Fruit fly (Drosophila melanogaster) whole organism, embryonic: ENCODE results near the gene CG3149.

Source experiments
- ATbp ChIP-seq: fragments of 200-800 bp; sonication (Bioruptor generic); optimal IDR thresholded peaks from 2 replicates; lab custom pipeline; 2017; ENCODE audit warnings: missing biosample characterization, mild to moderate bottlenecking, missing genetic modification characterization, missing genetic modification reagents
- Adf1 ChIP-seq: fragments of 200-800 bp; sonication (Bioruptor generic); IDR thresholded peaks from 2 replicates; pipeline ENCODE4 v1.3.6; 2022; ENCODE audit warnings: missing biosample characterization, missing genetic modification characterization
- Blimp-1 ChIP-seq: fragments of 200-800 bp; sonication (Bioruptor generic); optimal IDR thresholded peaks from 3 replicates; lab custom pipeline; 2018; ENCODE audit warnings: missing biosample characterization, missing genetic modification characterization, mild to moderate bottlenecking, moderate library complexity, missing genetic modification reagents
- CG1024 ChIP-seq: fragments of 200-800 bp; sonication (Bioruptor generic); IDR thresholded peaks from 2 replicates; pipeline ENCODE4 v1.3.6; 2022; ENCODE audit warnings: missing biosample characterization, missing genetic modification characterization
- CG10979 ChIP-seq: fragments of 200-800 bp; sonication (Bioruptor generic); optimal IDR thresholded peaks from 2 replicates; lab custom pipeline; 2018; ENCODE audit warnings: missing biosample characterization, mild to moderate bottlenecking, missing genetic modification characterization, moderate library complexity
- CG12299 ChIP-seq: fragments of 200-800 bp; sonication (Bioruptor generic); optimal IDR thresholded peaks from 2 replicates; lab custom pipeline; 2018; ENCODE audit warnings: missing biosample characterization, mild to moderate bottlenecking, missing genetic modification characterization
- CG16863 ChIP-seq: fragments of 200-800 bp; sonication (Bioruptor generic); optimal IDR thresholded peaks from 3 replicates; lab custom pipeline; 2016; ENCODE audit warnings: missing biosample characterization, missing genetic modification characterization
- CG17186 ChIP-seq: fragments of 200-800 bp; sonication (Bioruptor generic); optimal IDR thresholded peaks from 3 replicates; lab custom pipeline; 2017; ENCODE audit warnings: missing biosample characterization, missing genetic modification reagents, missing genetic modification characterization
- CG17328 ChIP-seq: fragments of 200-800 bp; sonication (Bioruptor generic); IDR thresholded peaks from 2 replicates; pipeline ENCODE4 v1.3.6; 2022; ENCODE audit warnings: missing biosample characterization, missing genetic modification characterization
- CG18011 ChIP-seq: fragments of 200-800 bp; sonication (Bioruptor generic); optimal IDR thresholded peaks from 2 replicates; lab custom pipeline; 2017; ENCODE audit warnings: missing biosample characterization, missing genetic modification characterization, mild to moderate bottlenecking, moderate library complexity, missing genotype
- CG32532 ChIP-seq: fragments of 200-800 bp; sonication (Bioruptor generic); IDR thresholded peaks from 2 replicates; pipeline ENCODE4 v1.3.6; 2022; ENCODE audit warnings: missing biosample characterization, missing genetic modification characterization
- CG33557 ChIP-seq: fragments of 200-800 bp; sonication (Bioruptor generic); optimal IDR thresholded peaks from 2 replicates; lab custom pipeline; 2019; ENCODE audit warnings: missing biosample characterization, mild to moderate bottlenecking, missing genetic modification characterization, moderate library complexity
- CG34376 ChIP-seq: fragments of 200-800 bp; sonication (Bioruptor generic); optimal IDR thresholded peaks from 2 replicates; lab custom pipeline; 2018; ENCODE audit warnings: missing biosample characterization, mild to moderate bottlenecking, missing genetic modification characterization
- CG3847 ChIP-seq: fragments of 200-800 bp; sonication (Bioruptor generic); IDR thresholded peaks from 2 replicates; pipeline ENCODE4 v1.3.6; 2022; ENCODE audit warnings: missing biosample characterization, missing genetic modification characterization
- CG43689 ChIP-seq: fragments of 200-800 bp; sonication (Bioruptor generic); IDR thresholded peaks from 2 replicates; pipeline ENCODE4 v1.3.6; 2022; ENCODE audit warnings: missing biosample characterization, missing genetic modification characterization
- CG4854 ChIP-seq: fragments of 200-800 bp; sonication (Bioruptor generic); optimal IDR thresholded peaks from 2 replicates; lab custom pipeline; 2016; ENCODE audit warnings: missing biosample characterization, missing genetic modification characterization, inconsistent platforms
- CG6689 ChIP-seq: fragments of 200-800 bp; sonication (Bioruptor generic); IDR thresholded peaks from 2 replicates; pipeline ENCODE4 v1.3.6; 2022; ENCODE audit warnings: missing biosample characterization, missing genetic modification characterization
- CG9932 ChIP-seq: fragments of 200-800 bp; sonication (Bioruptor generic); IDR thresholded peaks from 2 replicates; pipeline ENCODE4 v1.3.6; 2022; ENCODE audit warnings: missing biosample characterization, missing genetic modification characterization
- Chrac-16 ChIP-seq: fragments of 200-800 bp; sonication (Bioruptor generic); optimal IDR thresholded peaks from 3 replicates; lab custom pipeline; 2016; ENCODE audit warnings: missing biosample characterization, missing genetic modification characterization
- E2f1 ChIP-seq: fragments of 200-800 bp; sonication (Bioruptor generic); IDR thresholded peaks from 2 replicates; pipeline ENCODE4 v1.3.6; 2022; ENCODE audit warnings: missing biosample characterization, missing genetic modification characterization
- HLH3B ChIP-seq: fragments of 200-800 bp; sonication (Bioruptor generic); IDR thresholded peaks from 2 replicates; pipeline ENCODE4 v1.3.6; 2022; ENCODE audit warnings: missing biosample characterization, missing genetic modification characterization
- HLH54F ChIP-seq: fragments of 200-800 bp; sonication (Bioruptor generic); optimal IDR thresholded peaks from 3 replicates; lab custom pipeline; 2016; ENCODE audit warnings: missing biosample characterization, missing genetic modification characterization
- Hand ChIP-seq: fragments of 200-800 bp; sonication (Bioruptor generic); optimal IDR thresholded peaks from 2 replicates; lab custom pipeline; 2017; ENCODE audit warnings: mild to moderate bottlenecking, missing biosample characterization, missing genetic modification reagents, missing genetic modification characterization
- Lhr ChIP-seq: fragments of 200-800 bp; sonication (Bioruptor generic); optimal IDR thresholded peaks from 3 replicates; lab custom pipeline; 2017; ENCODE audit warnings: mild to moderate bottlenecking, missing biosample characterization, missing genetic modification reagents, missing genetic modification characterization
- Mrtf ChIP-seq: fragments of 200-800 bp; sonication (Bioruptor generic); IDR thresholded peaks from 3 replicates; pipeline ENCODE4 v1.3.6; 2022; ENCODE audit warnings: missing biosample characterization, missing genetic modification characterization
- Nf-YA ChIP-seq: fragments of 200-800 bp; sonication (Bioruptor generic); IDR thresholded peaks from 2 replicates; pipeline ENCODE4 v1.3.6; 2022; ENCODE audit warnings: missing biosample characterization, missing genetic modification characterization
- Rx ChIP-seq: fragments of 200-800 bp; sonication (Bioruptor generic); IDR thresholded peaks from 2 replicates; pipeline ENCODE4 v1.3.6; 2022; ENCODE audit warnings: missing biosample characterization, missing genetic modification characterization
- Sox100B ChIP-seq: fragments of 200-800 bp; sonication (Bioruptor generic); optimal IDR thresholded peaks from 3 replicates; lab custom pipeline; 2018; ENCODE audit warnings: missing biosample characterization, mild to moderate bottlenecking, missing genetic modification characterization
- Sry-δ ChIP-seq: fragments of 200-800 bp; sonication (Bioruptor generic); optimal IDR thresholded peaks from 2 replicates; lab custom pipeline; 2016; ENCODE audit warnings: missing biosample characterization, missing genetic modification characterization
- al ChIP-seq: fragments of 200-800 bp; sonication (Bioruptor generic); IDR thresholded peaks from 2 replicates; pipeline ENCODE4 v1.3.6; 2022; ENCODE audit warnings: missing biosample characterization, missing genetic modification characterization
- amos ChIP-seq: fragments of 200-800 bp; sonication (Bioruptor generic); IDR thresholded peaks from 2 replicates; pipeline ENCODE4 v1.3.6; 2022; ENCODE audit warnings: missing biosample characterization, missing genetic modification characterization; ENCODE audit not compliant: partially characterized antibody
- bab2 ChIP-seq: fragments of 200-800 bp; sonication (Bioruptor generic); optimal IDR thresholded peaks from 2 replicates; lab custom pipeline; 2016; ENCODE audit warnings: missing biosample characterization, missing genetic modification characterization
- bcd ChIP-seq: fragments of 200-800 bp; sonication (Bioruptor generic); optimal IDR thresholded peaks from 2 replicates; lab custom pipeline; 2017; ENCODE audit warnings: missing biosample characterization, mild to moderate bottlenecking, missing genetic modification characterization
- br ChIP-seq: fragments of >200 bp; optimal IDR thresholded peaks from 2 replicates; lab custom pipeline; 2017
- crc ChIP-seq: fragments of 200-800 bp; sonication (Bioruptor generic); optimal IDR thresholded peaks from 2 replicates; lab custom pipeline; 2016; ENCODE audit warnings: missing biosample characterization, missing genetic modification characterization
- dmrt99B ChIP-seq: fragments of 200-800 bp; sonication (Bioruptor generic); optimal IDR thresholded peaks from 2 replicates; lab custom pipeline; 2018; ENCODE audit warnings: missing biosample characterization, mild to moderate bottlenecking, missing genetic modification characterization, moderate library complexity
- en ChIP-seq: fragments of 200-800 bp; sonication (Bioruptor generic); optimal IDR thresholded peaks from 2 replicates; lab custom pipeline; 2016; ENCODE audit warnings: missing biosample characterization, missing genetic modification characterization
- eve ChIP-seq, 2 experiments: fragments of >200 bp; optimal IDR thresholded peaks; 2 replicates each; lab custom pipeline; 2017; ENCODE audit warnings: missing biosample characterization in 2 of 2, missing genetic modification characterization in 2 of 2
- gce ChIP-seq: fragments of 200-800 bp; sonication (Bioruptor generic); IDR thresholded peaks from 3 replicates; pipeline ENCODE4 v1.3.6; 2022; ENCODE audit warnings: missing biosample characterization, missing genetic modification characterization
- gfzf ChIP-seq: fragments of 200-800 bp; sonication (Bioruptor generic); optimal IDR thresholded peaks from 2 replicates; lab custom pipeline; 2016; ENCODE audit warnings: missing biosample characterization, mild to moderate bottlenecking, missing genetic modification characterization, moderate library complexity
- gro ChIP-seq: fragments of 200-800 bp; sonication (Bioruptor generic); optimal IDR thresholded peaks from 2 replicates; lab custom pipeline; 2016; ENCODE audit warnings: missing biosample characterization, missing genetic modification characterization
- jing ChIP-seq: fragments of 200-800 bp; sonication (Bioruptor generic); optimal IDR thresholded peaks from 2 replicates; lab custom pipeline; 2018; ENCODE audit warnings: missing biosample characterization, mild to moderate bottlenecking, missing genetic modification characterization
- mirr ChIP-seq: fragments of 200-800 bp; sonication (Bioruptor generic); optimal IDR thresholded peaks from 3 replicates; lab custom pipeline; 2018; ENCODE audit warnings: missing biosample characterization, mild to moderate bottlenecking, missing genetic modification characterization
- nerfin-2 ChIP-seq: fragments of 200-800 bp; sonication (Bioruptor generic); IDR thresholded peaks from 2 replicates; pipeline ENCODE4 v1.3.6; 2022; ENCODE audit warnings: missing biosample characterization, missing genetic modification characterization; ENCODE audit not compliant: partially characterized antibody
- org-1 ChIP-seq: fragments of 200-800 bp; sonication (Bioruptor generic); optimal IDR thresholded peaks from 2 replicates; lab custom pipeline; 2017; ENCODE audit warnings: missing biosample characterization, missing genetic modification characterization
- slbo ChIP-seq: fragments of 200-800 bp; sonication (Bioruptor generic); IDR thresholded peaks from 2 replicates; pipeline ENCODE4 v1.3.6; 2022; ENCODE audit warnings: missing biosample characterization, missing genetic modification characterization
- sob ChIP-seq: fragments of 200-800 bp; sonication (Bioruptor generic); IDR thresholded peaks from 2 replicates; pipeline ENCODE4 v1.3.6; 2022; ENCODE audit warnings: missing biosample characterization, missing genetic modification characterization
- sug ChIP-seq: fragments of 200-800 bp; optimal IDR thresholded peaks from 2 replicates; lab custom pipeline; 2019; ENCODE audit warnings: missing biosample characterization, mild to moderate bottlenecking, missing genetic modification characterization, moderate library complexity
- trem ChIP-seq: fragments of 200-800 bp; optimal IDR thresholded peaks from 3 replicates; lab custom pipeline; 2019; ENCODE audit warnings: missing biosample characterization, mild to moderate bottlenecking, missing genetic modification characterization, moderate library complexity
- ttk ChIP-seq: fragments of 200-800 bp; sonication (Bioruptor generic); IDR thresholded peaks from 2 replicates; pipeline ENCODE4 v2.1.2; 2022; ENCODE audit warnings: missing biosample characterization, missing genetic modification characterization
- z ChIP-seq: fragments of 200-800 bp; sonication (Bioruptor generic); IDR thresholded peaks from 3 replicates; pipeline ENCODE4 v1.3.6; 2022; ENCODE audit warnings: missing biosample characterization, missing genetic modification characterization
- zen2 ChIP-seq: fragments of 200-800 bp; sonication (Bioruptor generic); IDR thresholded peaks from 3 replicates; pipeline ENCODE4 v1.3.6; 2022; ENCODE audit warnings: missing biosample characterization, missing genetic modification characterization; ENCODE audit not compliant: partially characterized antibody

Gene CG3149

DNA sequence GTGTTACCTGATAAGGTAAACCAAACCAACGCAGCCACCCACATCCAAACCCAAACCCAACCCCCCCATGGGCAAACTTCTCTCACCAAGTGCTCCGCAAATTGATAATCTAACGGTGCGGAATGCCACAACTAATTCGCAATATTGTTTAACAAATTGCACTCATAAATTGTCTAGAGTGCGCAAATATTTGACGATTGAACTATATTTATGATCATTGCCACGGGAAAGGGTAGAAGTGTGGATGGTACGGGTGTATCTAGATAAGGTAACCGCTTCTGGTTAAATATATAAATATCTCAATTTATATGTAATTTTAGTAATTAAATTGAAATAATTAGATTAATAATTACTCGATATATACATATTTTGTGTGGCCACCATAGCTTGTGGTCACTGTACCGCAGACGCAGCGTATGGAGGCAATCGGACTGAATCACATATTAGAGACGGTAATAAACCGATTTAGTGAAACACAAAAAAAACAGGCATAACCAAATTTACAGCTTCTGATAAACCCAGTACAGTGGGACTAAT lies 23.5 kb upstream of the CG3149 start (continued):
- TF ChIP-seq CG16863 (GFP tag; lab: Kevin White, UChicago): no peak
- TF ChIP-seq CG33557 (GFP tag; lab: Kevin White, UChicago): no peak
- no peak for TF ChIP-seq CG4854 (GFP tag; lab: Kevin White, UChicago)
- peak; percentile 37 for TF ChIP-seq Chrac-16 (GFP tag; lab: Kevin White, UChicago)
- TF ChIP-seq trem (tag; lab: Kevin White, UChicago): no peak
- TF ChIP-seq CG43689 (GFP tag; lab: Robert Waterston, UW): no peak
- TF ChIP-seq Blimp-1 (GFP tag; lab: Kevin White, UChicago): peak; percentile 7
- TF ChIP-seq CG9932 (GFP tag; lab: Robert Waterston, UW): peak; percentile 80
- TF ChIP-seq CG3847 (GFP tag; lab: Robert Waterston, UW): peak; percentile 77
- TF ChIP-seq Hand (GFP tag; lab: Kevin White, UChicago): peak; percentile 71
- no peak for TF ChIP-seq ATbp (GFP tag; lab: Kevin White, UChicago)
- TF ChIP-seq Rx (GFP tag; lab: Robert Waterston, UW): peak; percentile 21; the same call in 1 of the 2 replicates
- no peak for TF ChIP-seq z (GFP tag; lab: Robert Waterston, UW)
- TF ChIP-seq CG6689 (GFP tag; lab: Robert Waterston, UW): peak; percentile 65
- TF ChIP-seq bcd: peak; percentile 60
- no peak for TF ChIP-seq crc (GFP tag; lab: Kevin White, UChicago)
- TF ChIP-seq slbo (GFP tag; lab: Robert Waterston, UW): peak; percentile 88
- no peak for TF ChIP-seq CG1024 (GFP tag; lab: Robert Waterston, UW)
- no peak for TF ChIP-seq en (GFP tag; lab: Kevin White, UChicago)
- TF ChIP-seq gfzf (GFP tag; lab: Kevin White, UChicago): no peak
- peak; percentile 41; the same call in 1 of the 2 replicates for TF ChIP-seq E2f1 (GFP tag; lab: Robert Waterston, UW)
- peak; percentile 56 for TF ChIP-seq dmrt99B (tag; lab: Kevin White, UChicago)
- no peak for TF ChIP-seq br
- TF ChIP-seq sug (tag; lab: Kevin White, UChicago): peak; percentile 92
- 0 out of 3 replicates have a peak, but pooled peaks have one; percentile 57 for TF ChIP-seq Mrtf (GFP tag; lab: Robert Waterston, UW)
- TF ChIP-seq HLH54F (GFP tag; lab: Kevin White, UChicago): no peak
- TF ChIP-seq al: peak; percentile 72
- no peak for TF ChIP-seq amos
- TF ChIP-seq mirr: no peak
- TF ChIP-seq eve (GFP tag; optimal IDR thresholded peaks at IDR 0.05; lab: Kevin White, UChicago): no peak
- TF ChIP-seq ttk (GFP tag; lab: Robert Waterston, UW): peak; percentile 58; the same call in 1 of the 2 replicates
- TF ChIP-seq Adf1 (GFP tag; lab: Robert Waterston, UW): peak; percentile 50
- TF ChIP-seq zen2 (GFP tag; lab: Robert Waterston, UW): no peak
- peak; percentile 53 for TF ChIP-seq CG34376 (GFP tag; lab: Kevin White, UChicago)
- TF ChIP-seq CG10979: no peak
- TF ChIP-seq jing (GFP tag; lab: Kevin White, UChicago): no peak
- TF ChIP-seq CG17186: no peak
- TF ChIP-seq Sox100B (GFP tag; lab: Kevin White, UChicago): no peak
- TF ChIP-seq gro (GFP tag; lab: Kevin White, UChicago): no peak
- no peak for TF ChIP-seq nerfin-2 (GFP tag; lab: Robert Waterston, UW)
- no peak for TF ChIP-seq Nf-YA
- peak; percentile 11 for TF ChIP-seq bab2 (GFP tag; lab: Kevin White, UChicago)
- peak; percentile 2 for TF ChIP-seq org-1 (GFP tag; lab: Kevin White, UChicago)
- peak; percentile 50; the same call in 1 of the 2 replicates for TF ChIP-seq HLH3B (GFP tag; lab: Robert Waterston, UW)
- peak; percentile 8 for TF ChIP-seq CG12299
- no peak for TF ChIP-seq Sry-δ
- no peak for TF ChIP-seq gce (GFP tag; lab: Robert Waterston, UW)
- TF ChIP-seq CG18011 (GFP tag; lab: Kevin White, UChicago): no peak
- TF ChIP-seq sob (GFP tag; lab: Robert Waterston, UW): peak; percentile 82
- peak; percentile 43 for TF ChIP-seq CG17328 (GFP tag; lab: Robert Waterston, UW)
- no peak for TF ChIP-seq Lhr
- TF ChIP-seq CG32532: peak; percentile 90
